Worm (Caenorhabditis elegans) whole organism, L3 larva: ENCODE data around the gene F56D1.1.

ENCODE experiments used
- ZK546.5 ChIP-seq: sonication (generic microtip); optimal IDR thresholded peaks from 2 replicates; lab custom pipeline; 2017; ENCODE audit warnings: missing biosample characterization, missing genetic modification characterization
- nhr-11 ChIP-seq: fragments of 150-350 bp; optimal IDR thresholded peaks from 2 replicates; lab custom pipeline; 2014; ENCODE audit warnings: missing biosample characterization, missing genetic modification characterization
- nhr-12 ChIP-seq: fragments of 150-350 bp; optimal IDR thresholded peaks from 2 replicates; lab custom pipeline; 2014; ENCODE audit warnings: missing biosample characterization, missing genetic modification characterization

ce11 chrII:5517643-5518042, 39.2 kb downstream of the F56D1.1 start, which contains the start of gene ZK177.9:
- TF ChIP-seq ZK546.5 (tag; lab: Kevin White, UChicago) (no peak), nhr-12 (tag; lab: Kevin White, UChicago) (no peak), nhr-11 (tag; lab: Kevin White, UChicago) (no peak)
